Worm (Caenorhabditis elegans) whole organism, L3 larva: ENCODE measurements around the gene fpn-1.2.

ENCODE experiments used
- R02D3.7 ChIP-seq: fragments of 150-350 bp; optimal IDR thresholded peaks from 2 replicates; lab custom pipeline; 2014; ENCODE audit warnings: missing biosample characterization, missing genetic modification characterization
- ZK546.5 ChIP-seq: sonication (generic microtip); optimal IDR thresholded peaks from 2 replicates; lab custom pipeline; 2017; ENCODE audit warnings: missing biosample characterization, missing genetic modification characterization
- aly-2 ChIP-seq: fragments of 150-350 bp; optimal IDR thresholded peaks from 2 replicates; lab custom pipeline; 2014; ENCODE audit warnings: missing biosample characterization, missing genetic modification characterization
- ama-1 ChIP-seq: fragments of 150-350 bp; optimal IDR thresholded peaks from 2 replicates; lab custom pipeline; 2018
- ceh-16 ChIP-seq: sonication (generic microtip); optimal IDR thresholded peaks from 2 replicates; lab custom pipeline; 2017; ENCODE audit warnings: missing biosample characterization, missing genetic modification characterization
- ceh-28 ChIP-seq: fragments of 150-350 bp; optimal IDR thresholded peaks from 2 replicates; lab custom pipeline; 2014; ENCODE audit warnings: missing biosample characterization, missing genetic modification reagents, missing genetic modification characterization
- ceh-82 ChIP-seq: fragments of 150-350 bp; optimal IDR thresholded peaks from 2 replicates; lab custom pipeline; 2014; ENCODE audit warnings: missing biosample characterization, missing genetic modification characterization
- ceh-9 ChIP-seq: sonication (generic microtip); optimal IDR thresholded peaks from 2 replicates; lab custom pipeline; 2018; ENCODE audit warnings: missing biosample characterization, missing genetic modification characterization
- egl-27 ChIP-seq: sonication (generic microtip); optimal IDR thresholded peaks from 4 replicates; lab custom pipeline; 2017; ENCODE audit warnings: missing biosample characterization, missing genetic modification reagents, missing genetic modification characterization
- egl-5 ChIP-seq: fragments of 150-350 bp; optimal IDR thresholded peaks from 2 replicates; lab custom pipeline; 2017; ENCODE audit warnings: missing biosample characterization, missing genetic modification reagents, missing genetic modification characterization, inconsistent platforms
- elt-2 ChIP-seq: sonication (generic microtip); optimal IDR thresholded peaks from 2 replicates; lab custom pipeline; 2016; ENCODE audit warnings: missing genetic modification reagents, mild to moderate bottlenecking, missing genetic modification characterization, missing compliant biosample characterization
- elt-3 ChIP-seq, 3 experiments: fragments of 150-350 bp in 1 of 3; sonication (generic microtip) in 2 of 3; optimal IDR thresholded peaks; 2 replicates in 2 of 3; 4 replicates in 1 of 3; lab custom pipeline; 2014 to 2017; ENCODE audit warnings: missing biosample characterization in 3 of 3, missing genetic modification characterization in 3 of 3
- fos-1 ChIP-seq: fragments of 150-350 bp; optimal IDR thresholded peaks from 2 replicates; lab custom pipeline; 2014; ENCODE audit warnings: missing biosample characterization, missing genetic modification characterization
- hmg-11 ChIP-seq: sonication (generic microtip); optimal IDR thresholded peaks from 2 replicates; lab custom pipeline; 2016; ENCODE audit warnings: missing genetic modification characterization, missing compliant biosample characterization
- jun-1 ChIP-seq: fragments of 150-350 bp; optimal IDR thresholded peaks from 2 replicates; lab custom pipeline; 2014; ENCODE audit warnings: missing biosample characterization, missing genetic modification reagents, missing genetic modification characterization
- lin-15B ChIP-seq: fragments of 150-350 bp; optimal IDR thresholded peaks from 2 replicates; lab custom pipeline; 2014; ENCODE audit warnings: missing biosample characterization, missing genetic modification characterization
- lin-39 ChIP-seq: fragments of 150-350 bp; optimal IDR thresholded peaks from 2 replicates; lab custom pipeline; 2018; ENCODE audit warnings: missing biosample characterization, missing genetic modification reagents, missing genetic modification characterization
- lsy-12 ChIP-seq: sonication (generic microtip); optimal IDR thresholded peaks from 2 replicates; lab custom pipeline; 2016; ENCODE audit warnings: mild to moderate bottlenecking, missing genetic modification characterization, missing compliant biosample characterization
- mdl-1 ChIP-seq: fragments of 150-350 bp; optimal IDR thresholded peaks from 2 replicates; lab custom pipeline; 2014; ENCODE audit warnings: missing biosample characterization, missing genetic modification characterization
- mml-1 ChIP-seq: fragments of 150-350 bp; sonication (generic microtip); optimal IDR thresholded peaks from 3 replicates; lab custom pipeline; 2014; ENCODE audit warnings: missing biosample characterization, missing genetic modification characterization
- nfya-1 ChIP-seq: sonication (generic microtip); optimal IDR thresholded peaks from 2 replicates; lab custom pipeline; 2017; ENCODE audit warnings: missing genetic modification characterization, mild to moderate bottlenecking, missing compliant biosample characterization, antibody characterized with exemption, moderate library complexity; ENCODE audit not compliant: insufficient read depth
- nhr-11 ChIP-seq: fragments of 150-350 bp; optimal IDR thresholded peaks from 2 replicates; lab custom pipeline; 2014; ENCODE audit warnings: missing biosample characterization, missing genetic modification characterization
- nhr-12 ChIP-seq: fragments of 150-350 bp; optimal IDR thresholded peaks from 2 replicates; lab custom pipeline; 2014; ENCODE audit warnings: missing biosample characterization, missing genetic modification characterization
- nhr-23 ChIP-seq: fragments of 150-350 bp; optimal IDR thresholded peaks from 2 replicates; lab custom pipeline; 2014; ENCODE audit warnings: missing biosample characterization, missing genetic modification reagents, missing genetic modification characterization
- nhr-237 ChIP-seq: fragments of 150-350 bp; optimal IDR thresholded peaks from 2 replicates; lab custom pipeline; 2014; ENCODE audit warnings: missing biosample characterization, missing genetic modification characterization
- nhr-25 ChIP-seq: sonication (generic microtip); optimal IDR thresholded peaks from 2 replicates; lab custom pipeline; 2017; ENCODE audit warnings: missing biosample characterization, missing genetic modification characterization
- nhr-43 ChIP-seq: sonication (generic microtip); optimal IDR thresholded peaks from 2 replicates; lab custom pipeline; 2016; ENCODE audit warnings: mild to moderate bottlenecking, missing genetic modification characterization, missing compliant biosample characterization; ENCODE audit not compliant: poor library complexity, severe bottlenecking
- nhr-76 ChIP-seq: fragments of 150-350 bp; sonication (generic microtip); optimal IDR thresholded peaks from 5 replicates; lab custom pipeline; 2014; ENCODE audit warnings: missing biosample characterization, missing genetic modification characterization
- nhr-77 ChIP-seq: fragments of 150-350 bp; optimal IDR thresholded peaks from 2 replicates; lab custom pipeline; 2014; ENCODE audit warnings: missing biosample characterization, missing genetic modification characterization
- pha-4 ChIP-seq: fragments of 150-350 bp; optimal IDR thresholded peaks from 2 replicates; lab custom pipeline; 2014; ENCODE audit warnings: missing biosample characterization, missing genetic modification reagents, missing genetic modification characterization
- pqm-1 ChIP-seq: fragments of 150-350 bp; optimal IDR thresholded peaks from 2 replicates; lab custom pipeline; 2017; ENCODE audit warnings: missing biosample characterization, missing genetic modification characterization, inconsistent platforms
- sea-2 ChIP-seq: fragments of 150-350 bp; sonication (generic microtip); optimal IDR thresholded peaks from 4 replicates; lab custom pipeline; 2014; ENCODE audit warnings: missing biosample characterization, missing genetic modification reagents, missing genetic modification characterization
- skn-1 ChIP-seq: fragments of 150-350 bp; optimal IDR thresholded peaks from 2 replicates; lab custom pipeline; 2014; ENCODE audit warnings: missing biosample characterization, missing genetic modification characterization
- unc-39 ChIP-seq: sonication (generic microtip); optimal IDR thresholded peaks from 4 replicates; lab custom pipeline; 2017; ENCODE audit warnings: missing biosample characterization, missing genetic modification characterization
- zag-1 ChIP-seq: fragments of 150-350 bp; optimal IDR thresholded peaks from 2 replicates; lab custom pipeline; 2014; ENCODE audit warnings: missing biosample characterization, missing genetic modification characterization

fpn-1.2 gene

DNA sequence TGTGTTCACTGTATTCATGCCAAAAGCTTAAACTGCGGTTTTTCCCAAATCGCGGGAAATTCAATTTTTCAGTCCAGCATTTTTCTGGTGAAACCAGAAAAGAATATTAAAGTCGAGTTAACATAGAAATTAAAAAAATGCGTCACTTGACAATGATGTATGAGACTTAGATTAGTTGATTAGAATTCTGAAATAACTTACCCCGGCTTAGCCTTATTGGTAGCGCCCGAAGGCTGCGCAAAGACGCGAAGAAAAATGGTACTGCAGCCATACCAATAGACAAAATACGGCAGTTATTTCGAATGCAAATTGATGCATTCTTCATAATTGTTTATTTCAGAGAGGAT, 31.1 kb downstream of the fpn-1.2 start:
- TF ChIP-seq hmg-11 (tag; lab: Kevin White, UChicago) = no peak
- TF ChIP-seq nhr-76 (tag; lab: Kevin White, UChicago) = no peak
- no peak for TF ChIP-seq nhr-43 (tag; lab: Kevin White, UChicago)
- no peak for TF ChIP-seq nhr-12 (tag; lab: Kevin White, UChicago)
- TF ChIP-seq nhr-237 (tag; lab: Kevin White, UChicago) = no peak
- TF ChIP-seq sea-2 = no peak
- no peak for TF ChIP-seq mdl-1 (tag; lab: Kevin White, UChicago)
- TF ChIP-seq zag-1 = no peak
- no peak for TF ChIP-seq nhr-25
- no peak for TF ChIP-seq nfya-1 (tag; lab: Kevin White, UChicago)
- TF ChIP-seq R02D3.7 (tag; lab: Kevin White, UChicago) = no peak
- no peak for TF ChIP-seq nhr-77 (tag; lab: Kevin White, UChicago)
- no peak for TF ChIP-seq jun-1 (tag; lab: Kevin White, UChicago)
- no peak for TF ChIP-seq ceh-9
- no peak for TF ChIP-seq pha-4
- TF ChIP-seq mml-1 (tag; lab: Kevin White, UChicago) = no peak
- no peak for TF ChIP-seq egl-5 (tag; lab: Kevin White, UChicago)
- TF ChIP-seq lin-15B = no peak
- no peak for TF ChIP-seq ZK546.5 (tag; lab: Kevin White, UChicago)
- TF ChIP-seq skn-1 (tag; lab: Kevin White, UChicago) = no peak
- TF ChIP-seq, all 47 proteins: peak for 0

DNA sequence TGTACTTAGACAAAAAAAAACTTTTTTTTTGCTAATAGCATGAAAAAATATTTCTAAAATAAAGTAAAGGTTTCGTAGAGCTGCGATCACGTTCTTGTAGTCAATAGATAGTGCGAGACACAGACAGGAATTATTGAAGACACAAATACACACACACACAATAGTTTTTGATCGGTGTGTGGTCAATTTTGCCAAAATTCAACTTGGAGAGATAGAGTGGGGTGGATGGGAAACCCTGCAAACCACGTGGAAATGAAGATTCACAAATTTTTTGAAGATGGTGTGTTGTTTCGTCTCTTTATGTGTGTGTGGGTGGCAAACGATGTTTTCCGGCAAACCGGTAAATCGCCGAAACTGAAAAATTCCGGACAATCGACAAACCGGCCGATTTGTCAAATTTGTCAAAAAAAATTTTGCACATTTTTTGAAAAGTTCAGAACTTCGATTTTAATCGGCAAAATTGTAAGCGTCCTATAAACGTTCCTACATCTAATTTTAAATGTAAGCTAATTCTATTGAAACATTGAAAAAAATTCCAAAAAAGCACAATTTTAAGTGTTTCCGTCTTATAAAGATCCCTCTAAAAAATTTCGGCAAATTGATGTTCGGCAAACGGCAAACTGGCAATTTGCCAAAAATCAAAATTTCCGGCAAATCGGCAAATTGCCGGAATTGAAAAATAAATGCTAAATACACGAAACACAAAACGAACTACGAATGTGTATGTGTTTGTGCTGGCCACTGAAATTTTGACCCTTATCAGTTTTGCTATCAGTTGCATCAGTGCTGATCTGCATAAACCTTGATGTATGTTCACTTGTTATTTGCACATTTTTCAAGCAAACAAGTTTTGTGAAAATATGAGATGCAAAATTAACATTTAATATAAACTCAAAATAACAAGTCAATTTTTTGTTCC, 31.7 kb downstream of the fpn-1.2 start:
- TF ChIP-seq pqm-1 = peak; percentile 30
- no peak for TF ChIP-seq nhr-23
- TF ChIP-seq elt-2 (tag; lab: Kevin White, UChicago) = peak; percentile 69
- TF ChIP-seq, all 47 proteins: peak for 2

DNA sequence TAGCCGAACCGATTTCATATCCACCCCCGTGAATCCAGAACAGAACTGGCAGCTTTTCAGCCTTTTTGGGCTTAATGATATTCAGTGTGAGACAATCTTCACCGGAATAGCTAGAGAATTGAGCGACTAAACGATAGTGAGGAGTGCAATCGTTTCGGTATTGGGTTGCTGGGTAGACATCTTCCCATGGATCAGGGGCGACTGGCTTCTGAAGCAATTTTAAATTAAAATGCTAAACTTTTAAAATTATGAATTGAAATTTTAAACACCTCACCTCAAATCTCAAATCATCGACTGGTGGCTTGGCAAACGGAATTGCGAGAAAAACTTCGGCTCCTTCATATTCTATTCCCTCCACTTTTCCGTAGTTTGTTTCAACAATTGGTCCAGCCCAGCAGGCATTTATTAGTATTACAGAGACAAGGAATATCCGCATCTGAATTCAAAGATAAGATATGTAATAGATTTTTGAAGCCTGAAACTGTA, 32.8 kb downstream of the fpn-1.2 start, which contains the start of gene ges-1:
Gene ges-1, minus strand, starts transcription at position 436 of the 486 bp plus-strand sequence.
- no peak for TF ChIP-seq ama-1 (lab: Kevin White, UChicago)
- no peak for TF ChIP-seq ZK546.5 (tag; lab: Kevin White, UChicago)
- no peak for TF ChIP-seq zag-1

DNA sequence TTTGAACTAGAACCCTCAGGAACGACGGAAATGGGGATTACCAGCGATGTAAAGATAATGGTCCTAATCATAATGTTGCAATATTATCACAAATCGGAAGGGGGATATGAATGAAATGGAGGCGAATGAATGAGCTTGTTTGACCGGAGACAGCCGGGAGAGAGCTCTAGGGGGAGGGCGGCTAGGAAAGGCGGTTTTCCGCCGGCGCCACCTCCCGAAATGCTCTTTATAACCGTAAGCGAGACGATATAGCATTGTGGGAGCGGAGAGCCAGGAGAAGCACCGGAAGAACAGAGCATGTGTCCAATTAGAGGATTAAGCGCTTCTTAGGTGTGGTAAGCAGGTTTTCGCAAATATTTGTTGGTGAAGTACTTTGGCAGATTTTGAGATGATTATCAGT, 38.9 kb downstream of the fpn-1.2 start, which contains the start of gene R12A1.3:
Gene R12A1.3, minus strand, starts transcription at position 200 of the 400 bp plus-strand sequence.
- TF ChIP-seq nhr-23 = no peak
- no peak for TF ChIP-seq aly-2
- no peak for TF ChIP-seq unc-39
- TF ChIP-seq egl-27 (tag; lab: Kevin White, UChicago) = no peak
- TF ChIP-seq ceh-28 (tag; lab: Kevin White, UChicago) = no peak
- no peak for TF ChIP-seq ceh-82
- no peak for TF ChIP-seq nhr-77 (tag; lab: Kevin White, UChicago)
- no peak for TF ChIP-seq jun-1 (tag; lab: Kevin White, UChicago)
- TF ChIP-seq hmg-11 (tag; lab: Kevin White, UChicago) = no peak
- TF ChIP-seq elt-2 (tag; lab: Kevin White, UChicago) = no peak
- no peak for TF ChIP-seq lin-39 (tag; lab: Kevin White, UChicago)
- no peak for TF ChIP-seq nhr-12 (tag; lab: Kevin White, UChicago)
- TF ChIP-seq elt-3 (tag; optimal IDR thresholded peaks at IDR 0.05; lab: Kevin White, UChicago) = no peak
- no peak for TF ChIP-seq nfya-1 (tag; lab: Kevin White, UChicago)

DNA sequence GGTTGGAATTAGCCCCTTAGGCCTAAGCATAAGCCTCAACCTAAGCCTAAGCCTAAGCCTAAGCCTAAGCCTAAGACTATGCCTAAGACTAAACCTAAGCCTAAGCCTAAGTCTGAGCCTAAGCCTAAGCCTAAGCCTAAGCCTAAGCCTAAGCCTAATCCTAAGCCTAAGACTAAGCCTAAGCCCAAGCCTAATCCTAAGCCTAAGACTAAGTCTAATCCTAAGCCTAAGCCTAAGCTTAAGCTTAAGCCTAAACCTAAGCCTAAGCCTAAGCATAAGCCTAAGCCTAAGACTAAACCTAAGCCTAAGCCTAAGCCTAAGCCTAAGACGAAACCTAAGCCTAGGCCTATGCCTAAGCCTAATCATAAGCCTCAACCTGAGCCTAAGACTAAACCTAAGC, 41.2 kb downstream of the fpn-1.2 start:
- TF ChIP-seq nhr-237 (tag; lab: Kevin White, UChicago) (no peak), nhr-11 (tag; lab: Kevin White, UChicago) (no peak), lin-15B (no peak), pha-4 (no peak), sea-2 (no peak), ceh-16 (tag; lab: Kevin White, UChicago) (no peak), skn-1 (tag; lab: Kevin White, UChicago) (no peak), mdl-1 (tag; lab: Kevin White, UChicago) (no peak), fos-1 (tag; lab: Kevin White, UChicago) (no peak), jun-1 (tag; lab: Kevin White, UChicago) (no peak), ceh-28 (tag; lab: Kevin White, UChicago) (no peak), ceh-9 (no peak), pqm-1 (no peak), nhr-12 (tag; lab: Kevin White, UChicago) (no peak), elt-2 (tag; lab: Kevin White, UChicago) (no peak), nhr-23 (no peak), hmg-11 (tag; lab: Kevin White, UChicago) (no peak), aly-2 (no peak), mml-1 (tag; lab: Kevin White, UChicago) (no peak), lsy-12 (tag; lab: Kevin White, UChicago) (no peak)
- TF ChIP-seq, all 47 proteins: peak for 0
